Fruit fly (Drosophila melanogaster): ENCODE measurements around the gene bin.

Gene bin

dm6 chr3L:6968961-6969814, 21.2 kb upstream of the bin start, which contains the start of the genes Mis12 and CG9953:
TSS of gene Mis12 (minus strand) at chr3L:6969048.
TSS of gene CG9953 (plus strand) at chr3L:6969658.
- TF ChIP-seq Sp1 (GFP tag; optimal IDR thresholded peaks at IDR 0.05) (peak; percentile 53), br (GFP tag; optimal IDR thresholded peaks at IDR 0.05) (no peak), foxo (GFP tag; optimal IDR thresholded peaks at IDR 0.05) (peak in 1 of 2 experiments; percentile 44), ey (GFP tag; optimal IDR thresholded peaks at IDR 0.05) (peak; percentile 22), h (GFP tag; optimal IDR thresholded peaks at IDR 0.05) (peak; percentile 6), Vsx2 (GFP tag; optimal IDR thresholded peaks at IDR 0.05; ENCODE audit: partially characterized antibody) (no peak), Hnf4 (GFP tag; optimal IDR thresholded peaks at IDR 0.05) (no peak), Dfd (GFP tag; optimal IDR thresholded peaks at IDR 0.05) (no peak), CrebA (GFP tag; optimal IDR thresholded peaks at IDR 0.05; ENCODE audit: borderline replicate concordance) (no peak), sage (GFP tag; optimal IDR thresholded peaks at IDR 0.05) (no peak), dmrt93B (GFP tag; optimal IDR thresholded peaks at IDR 0.05) (peak; percentile 10), Myc (optimal IDR thresholded peaks at IDR 0.05) (peak; percentile 96), psq (GFP tag; optimal IDR thresholded peaks at IDR 0.05) (peak; percentile 74), woc (GFP tag; optimal IDR thresholded peaks at IDR 0.05) (peak; percentile 65), OdsH (GFP tag; optimal IDR thresholded peaks at IDR 0.05) (peak; percentile 39), sv (GFP tag; optimal IDR thresholded peaks at IDR 0.05) (peak; percentile 15), Mio (GFP tag; optimal IDR thresholded peaks at IDR 0.05) (no peak), rgr (GFP tag; optimal IDR thresholded peaks at IDR 0.05) (peak; percentile 40), HLH106 (tag; optimal IDR thresholded peaks at IDR 0.05) (peak; percentile 40), brk (GFP tag; optimal IDR thresholded peaks at IDR 0.05) (no peak)

- no peak for TF ChIP-seq rgr (GFP tag; optimal IDR thresholded peaks at IDR 0.05)
- no peak for TF ChIP-seq N (GFP tag; optimal IDR thresholded peaks at IDR 0.05)
- no peak for TF ChIP-seq sv (GFP tag; optimal IDR thresholded peaks at IDR 0.05)
- no peak for TF ChIP-seq usp (GFP tag; optimal IDR thresholded peaks at IDR 0.05)
- TF ChIP-seq psq (GFP tag; optimal IDR thresholded peaks at IDR 0.05) = no peak
- no peak for TF ChIP-seq ey (GFP tag; optimal IDR thresholded peaks at IDR 0.05)
Observed at dm6 chr3L:6971298-6971697, 19.1 kb upstream of the bin start.

DNA sequence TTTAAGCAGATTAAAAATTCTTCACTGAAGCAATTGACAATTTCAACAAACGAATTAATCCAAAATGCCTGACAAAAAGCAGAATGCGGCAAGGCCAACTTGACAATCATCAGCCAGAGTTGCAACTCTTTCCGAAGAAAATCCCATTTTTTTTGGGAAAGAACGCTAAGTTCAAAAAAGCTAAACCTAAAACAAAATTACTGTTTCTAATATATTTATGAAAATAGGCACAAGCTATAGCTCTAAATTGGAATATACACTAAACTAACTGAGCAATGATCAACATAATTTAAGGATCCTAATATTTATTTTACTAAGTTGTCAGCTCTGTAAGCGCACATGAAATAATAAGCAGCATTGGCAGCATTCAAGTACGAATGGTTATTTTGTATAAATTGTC, 18.1 kb upstream of the bin start, which contains the start of gene CG10063:
Gene CG10063, minus strand, starts transcription at position 101 of the 400 bp plus-strand sequence.
- TF ChIP-seq Dif (GFP tag; optimal IDR thresholded peaks at IDR 0.05; ENCODE audit: partially characterized antibody) (no peak), Vsx2 (GFP tag; optimal IDR thresholded peaks at IDR 0.05; ENCODE audit: partially characterized antibody) (no peak), dmrt93B (GFP tag; optimal IDR thresholded peaks at IDR 0.05) (no peak), Hnf4 (GFP tag; optimal IDR thresholded peaks at IDR 0.05) (no peak)

DNA sequence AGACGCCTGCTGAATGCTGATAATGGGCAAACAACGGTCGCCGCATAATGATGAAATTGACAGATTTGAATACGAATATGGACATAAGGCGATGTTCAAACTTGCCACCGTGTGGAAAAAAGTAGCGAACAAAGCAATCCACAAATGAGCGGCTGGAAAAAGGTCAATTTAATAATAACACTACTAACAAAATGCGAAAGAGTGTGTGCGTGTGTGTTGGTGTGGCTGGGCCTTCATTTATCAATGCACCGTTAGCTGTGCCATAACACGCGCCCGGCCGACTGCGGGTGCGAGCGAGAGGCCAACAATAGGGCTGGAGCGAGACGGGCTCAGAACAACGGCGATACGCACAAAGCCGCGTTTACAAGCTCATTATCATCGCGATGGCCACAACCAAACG, 14.5 kb upstream of the bin start:
- TF ChIP-seq sage (GFP tag; optimal IDR thresholded peaks at IDR 0.05) = no peak
- TF ChIP-seq br (GFP tag; optimal IDR thresholded peaks at IDR 0.05) = no peak
- no peak for TF ChIP-seq OdsH (GFP tag; optimal IDR thresholded peaks at IDR 0.05)
- TF ChIP-seq Hr83 (GFP tag; optimal IDR thresholded peaks at IDR 0.05; ENCODE audit: poor library complexity, severe bottlenecking) = no peak
- no peak for TF ChIP-seq CrebA (GFP tag; optimal IDR thresholded peaks at IDR 0.05; ENCODE audit: borderline replicate concordance)
- no peak for TF ChIP-seq usp (GFP tag; optimal IDR thresholded peaks at IDR 0.05)
- no peak for TF ChIP-seq CG32264 (GFP tag; optimal IDR thresholded peaks at IDR 0.05)
- no peak for TF ChIP-seq foxo (GFP tag; optimal IDR thresholded peaks at IDR 0.05)
- no peak for TF ChIP-seq jim (GFP tag; optimal IDR thresholded peaks at IDR 0.05)
- no peak for TF ChIP-seq CG9705 (GFP tag; optimal IDR thresholded peaks at IDR 0.05)
- TF ChIP-seq fru (GFP tag; optimal IDR thresholded peaks at IDR 0.05) = no peak
- no peak for TF ChIP-seq brk (GFP tag; optimal IDR thresholded peaks at IDR 0.05)
- no peak for TF ChIP-seq HLH106 (tag; optimal IDR thresholded peaks at IDR 0.05)
- TF ChIP-seq Mio (GFP tag; optimal IDR thresholded peaks at IDR 0.05) = no peak

DNA sequence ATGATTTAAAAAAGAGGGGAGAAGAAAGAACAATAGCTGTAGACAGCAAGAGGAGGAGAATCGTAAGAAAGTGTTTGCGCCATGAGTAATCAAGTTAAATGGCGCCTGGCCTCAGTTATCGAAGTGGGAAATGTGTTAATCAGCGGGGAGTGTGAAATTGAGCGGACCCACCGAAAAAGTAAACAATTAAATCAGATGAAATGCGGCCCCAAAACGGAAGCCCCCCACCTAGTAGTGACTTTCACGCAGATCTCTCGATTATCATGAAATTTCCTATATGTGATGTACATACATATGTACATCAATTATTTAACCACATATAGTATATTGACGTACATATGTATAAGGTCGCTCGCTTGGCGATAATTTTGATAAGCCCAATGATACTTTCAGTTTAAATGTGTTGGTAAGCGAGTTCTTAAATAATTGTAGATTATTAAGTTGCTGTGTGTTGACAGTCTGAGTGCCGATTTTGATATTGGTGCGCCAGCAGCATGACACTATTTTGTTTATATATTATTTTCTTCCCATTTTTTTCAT, 13.8 kb upstream of the bin start:
- TF ChIP-seq Jra (GFP tag; optimal IDR thresholded peaks at IDR 0.05) (no peak), Rel (GFP tag; optimal IDR thresholded peaks at IDR 0.05) (no peak), Rel (tag; optimal IDR thresholded peaks at IDR 0.05) (peak; percentile 45)
